Worm (Caenorhabditis elegans) whole organism, L4/young adult: Measurements from ENCODE around the gene cpr-5.

Experiments used
- W03F9.2 ChIP-seq: fragments of 150-350 bp; optimal IDR thresholded peaks from 2 replicates; lab custom pipeline; 2014; ENCODE audit warnings: missing biosample characterization, missing genetic modification characterization
- dao-5 ChIP-seq: sonication (generic microtip); optimal IDR thresholded peaks from 2 replicates; lab custom pipeline; 2016; ENCODE audit warnings: missing genotype, missing genetic modification characterization, moderate library complexity, missing compliant biosample characterization
- him-1 ChIP-seq: sonication (generic microtip); optimal IDR thresholded peaks from 2 replicates; lab custom pipeline; 2016; ENCODE audit warnings: missing genotype, missing genetic modification reagents, missing genetic modification characterization, missing compliant biosample characterization

DNA sequence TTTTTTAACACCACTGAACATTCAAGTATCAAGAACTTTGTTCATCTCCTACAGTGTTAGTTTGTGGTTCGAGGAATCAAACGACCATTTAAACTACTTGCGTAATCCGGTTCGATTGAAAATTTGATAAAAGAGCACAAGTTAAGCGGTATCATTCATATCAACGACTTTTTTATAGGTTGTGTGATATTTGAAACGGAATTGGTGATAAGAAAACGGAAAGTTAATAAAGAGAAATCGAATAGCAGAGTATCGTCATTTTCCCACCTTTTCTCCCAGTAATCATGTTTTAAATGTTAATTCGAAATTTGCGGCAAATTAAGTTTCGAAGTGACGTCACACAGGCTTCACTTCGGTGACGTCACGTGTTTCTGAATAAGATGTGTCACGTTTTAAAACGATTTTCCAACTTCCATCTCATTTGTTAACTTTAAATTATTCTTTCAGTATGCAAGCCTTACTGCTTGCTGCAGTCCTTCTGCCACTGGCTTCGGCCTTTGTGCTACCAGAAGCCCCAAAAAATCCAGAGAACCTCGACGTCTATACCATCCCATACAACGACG lies 42.5 kb upstream of the cpr-5 start, which contains the start of gene T21H3.1:
- no peak for TF ChIP-seq dao-5 (tag; lab: Kevin White, UChicago)
- no peak for TF ChIP-seq him-1 (tag; lab: Kevin White, UChicago)
- TF ChIP-seq W03F9.2 (tag; lab: Kevin White, UChicago) = no peak
